Fruit fly (Drosophila melanogaster) whole organism, prepupa: Measurements from ENCODE around the gene CG13086.

ENCODE experiments used
- Blimp-1 ChIP-seq: fragments of 200-800 bp; sonication (Bioruptor generic); optimal IDR thresholded peaks from 3 replicates; lab custom pipeline; 2017; ENCODE audit warnings: missing biosample characterization, missing genetic modification characterization, mild to moderate bottlenecking, moderate library complexity, missing genetic modification reagents
- CG11294 ChIP-seq: fragments of 200-800 bp; sonication (Bioruptor generic); IDR thresholded peaks from 2 replicates; pipeline ENCODE4 v1.3.6; 2022; ENCODE audit warnings: missing biosample characterization, missing genetic modification characterization
- CG11902 ChIP-seq: fragments of 200-800 bp; sonication (Bioruptor generic); optimal IDR thresholded peaks from 3 replicates; lab custom pipeline; 2016; ENCODE audit warnings: missing biosample characterization, missing genetic modification characterization
- CG15336 ChIP-seq: fragments of 200-800 bp; sonication (Bioruptor generic); IDR thresholded peaks from 2 replicates; pipeline ENCODE4 v1.3.6; 2022; ENCODE audit warnings: missing biosample characterization, missing genetic modification characterization
- CG1621 ChIP-seq: fragments of 200-800 bp; sonication (Bioruptor generic); optimal IDR thresholded peaks from 3 replicates; lab custom pipeline; 2018; ENCODE audit warnings: missing biosample characterization, mild to moderate bottlenecking, missing genetic modification characterization
- CG16779 ChIP-seq: fragments of 200-800 bp; sonication (Bioruptor generic); optimal IDR thresholded peaks from 3 replicates; lab custom pipeline; 2017; ENCODE audit warnings: missing biosample characterization, mild to moderate bottlenecking, missing genetic modification characterization
- CG3032 ChIP-seq: fragments of 200-800 bp; optimal IDR thresholded peaks from 2 replicates; lab custom pipeline; 2019; ENCODE audit warnings: missing biosample characterization, mild to moderate bottlenecking, missing genetic modification characterization, moderate library complexity
- CG31627 ChIP-seq: fragments of 200-800 bp; sonication (Bioruptor generic); optimal IDR thresholded peaks from 3 replicates; lab custom pipeline; 2016; ENCODE audit warnings: missing biosample characterization, missing genetic modification characterization
- CG32006 ChIP-seq: fragments of 200-800 bp; sonication (Bioruptor generic); optimal IDR thresholded peaks from 3 replicates; lab custom pipeline; 2017; ENCODE audit warnings: missing biosample characterization, mild to moderate bottlenecking, missing genetic modification characterization
- CG34406 ChIP-seq: fragments of 200-800 bp; sonication (Bioruptor generic); optimal IDR thresholded peaks from 3 replicates; lab custom pipeline; 2016; ENCODE audit warnings: missing biosample characterization, missing genetic modification characterization
- CG3919 ChIP-seq: fragments of 200-800 bp; sonication (Bioruptor generic); optimal IDR thresholded peaks from 3 replicates; lab custom pipeline; 2016; ENCODE audit warnings: missing biosample characterization, missing genetic modification characterization
- CG4318 ChIP-seq: fragments of 200-800 bp; sonication (Bioruptor generic); optimal IDR thresholded peaks from 3 replicates; lab custom pipeline; 2017; ENCODE audit warnings: missing biosample characterization, mild to moderate bottlenecking, missing genetic modification characterization
- CG6163 ChIP-seq: fragments of 200-800 bp; sonication (Bioruptor generic); IDR thresholded peaks from 3 replicates; pipeline ENCODE4 v1.3.6; 2022; ENCODE audit warnings: missing biosample characterization, missing genetic modification characterization
- CG6276 ChIP-seq: fragments of 200-800 bp; sonication (Bioruptor generic); optimal IDR thresholded peaks from 2 replicates; lab custom pipeline; 2017; ENCODE audit warnings: missing biosample characterization, mild to moderate bottlenecking, missing genetic modification characterization
- CG6792 ChIP-seq: fragments of 200-800 bp; sonication (Bioruptor generic); optimal IDR thresholded peaks from 3 replicates; lab custom pipeline; 2016; ENCODE audit warnings: missing biosample characterization, missing genetic modification characterization
- CG6808 ChIP-seq: fragments of 200-800 bp; sonication (Bioruptor generic); optimal IDR thresholded peaks from 3 replicates; lab custom pipeline; 2017; ENCODE audit warnings: missing biosample characterization, missing genetic modification characterization, mild to moderate bottlenecking, moderate library complexity, missing genetic modification reagents
- CG8119 ChIP-seq: fragments of 200-800 bp; sonication (Bioruptor generic); IDR thresholded peaks from 3 replicates; pipeline ENCODE4 v1.3.6; 2022; ENCODE audit warnings: missing biosample characterization, missing genetic modification characterization
- CG8632 ChIP-seq: fragments of 200-800 bp; sonication (Bioruptor generic); optimal IDR thresholded peaks from 3 replicates; lab custom pipeline; 2016; ENCODE audit warnings: missing biosample characterization, missing genetic modification characterization
- CG9139 ChIP-seq: fragments of 200-800 bp; sonication (Bioruptor generic); optimal IDR thresholded peaks from 3 replicates; lab custom pipeline; 2017; ENCODE audit warnings: missing biosample characterization, mild to moderate bottlenecking, missing genetic modification characterization
- Eip78C ChIP-seq: fragments of 200-800 bp; sonication (Bioruptor generic); peaks from one replicate; lab custom pipeline; 2016; ENCODE audit warnings: missing biosample characterization, missing genetic modification characterization
- Hr38 ChIP-seq: sonication (Bioruptor generic); optimal IDR thresholded peaks from 2 replicates; lab custom pipeline; 2016; ENCODE audit warnings: missing biosample characterization, missing genetic modification characterization
- Lpt ChIP-seq: fragments of 200-800 bp; sonication (Bioruptor generic); optimal IDR thresholded peaks from 3 replicates; lab custom pipeline; 2016; ENCODE audit warnings: missing biosample characterization, missing genetic modification characterization
- Met ChIP-seq: fragments of 200-800 bp; sonication (Bioruptor generic); optimal IDR thresholded peaks from 3 replicates; lab custom pipeline; 2016; ENCODE audit warnings: missing biosample characterization, missing genetic modification characterization
- OdsH ChIP-seq: fragments of 200-800 bp; sonication (Bioruptor generic); optimal IDR thresholded peaks from 3 replicates; lab custom pipeline; 2016; ENCODE audit warnings: missing biosample characterization, missing genetic modification characterization
- Sox102F ChIP-seq: fragments of 200-800 bp; sonication (Bioruptor generic); optimal IDR thresholded peaks from 2 replicates; lab custom pipeline; 2016; ENCODE audit warnings: missing biosample characterization, mild to moderate bottlenecking, missing genetic modification characterization
- Sox14 ChIP-seq: fragments of 200-800 bp; sonication (Bioruptor generic); optimal IDR thresholded peaks from 3 replicates; lab custom pipeline; 2016; ENCODE audit warnings: missing biosample characterization, missing genetic modification characterization
- Sox15 ChIP-seq: fragments of 200-800 bp; sonication (Bioruptor generic); optimal IDR thresholded peaks from 3 replicates; lab custom pipeline; 2016; ENCODE audit warnings: missing biosample characterization, missing genetic modification characterization
- eg ChIP-seq: fragments of 200-800 bp; sonication (Bioruptor generic); IDR thresholded peaks from 3 replicates; pipeline ENCODE4 v1.3.6; 2022; ENCODE audit warnings: missing biosample characterization, missing genetic modification characterization
- esn ChIP-seq: fragments of 200-800 bp; sonication (Bioruptor generic); optimal IDR thresholded peaks from 2 replicates; lab custom pipeline; 2016; ENCODE audit warnings: missing biosample characterization, mild to moderate bottlenecking, missing genetic modification characterization, moderate library complexity
- net ChIP-seq: fragments of 200-800 bp; sonication (Bioruptor generic); optimal IDR thresholded peaks from 3 replicates; lab custom pipeline; 2016; ENCODE audit warnings: missing biosample characterization, missing genetic modification characterization
- pdm3 ChIP-seq: fragments of 200-800 bp; sonication (Bioruptor generic); optimal IDR thresholded peaks from 3 replicates; lab custom pipeline; 2016; ENCODE audit warnings: missing biosample characterization, missing genetic modification characterization
- salr ChIP-seq, 2 experiments: fragments of 200-800 bp; sonication (Bioruptor generic); optimal IDR thresholded peaks; 3 replicates each; lab custom pipeline; 2016 to 2018; ENCODE audit warnings: missing biosample characterization in 2 of 2, missing genetic modification characterization in 2 of 2, mild to moderate bottlenecking in 1 of 2
- ss ChIP-seq, 2 experiments: fragments of 200-800 bp; sonication (Bioruptor generic); optimal IDR thresholded peaks; 2 replicates in 1 of 2; 3 replicates in 1 of 2; lab custom pipeline; 2017 to 2018; ENCODE audit warnings: mild to moderate bottlenecking in 2 of 2, missing biosample characterization in 2 of 2, missing genetic modification characterization in 2 of 2, moderate library complexity in 1 of 2
- svp ChIP-seq: fragments of 200-800 bp; sonication (Bioruptor generic); peaks from one replicate; lab custom pipeline; 2016; ENCODE audit warnings: missing biosample characterization, missing genetic modification characterization
- topi ChIP-seq: fragments of 200-800 bp; sonication (Bioruptor generic); optimal IDR thresholded peaks from 3 replicates; lab custom pipeline; 2016; ENCODE audit warnings: missing biosample characterization, missing genetic modification characterization
- vri ChIP-seq: fragments of 200-800 bp; sonication (Bioruptor generic); optimal IDR thresholded peaks from 3 replicates; lab custom pipeline; 2016; ENCODE audit warnings: missing biosample characterization, mild to moderate bottlenecking, missing genetic modification characterization

The CG13086 gene

dm6 chr2L:19377129-19378083 lies 13.2 kb downstream of the CG13086 start (continued):
- TF ChIP-seq CG9139 (no peak), CG11902 (GFP tag; lab: Kevin White, UChicago) (no peak), Eip78C (GFP tag; lab: Kevin White, UChicago) (peak; percentile 73), salr (GFP tag; optimal IDR thresholded peaks at IDR 0.05; lab: Kevin White, UChicago) (no peak), CG3919 (GFP tag; lab: Kevin White, UChicago) (no peak), Lpt (GFP tag; lab: Kevin White, UChicago) (no peak), CG16779 (tag; lab: Kevin White, UChicago) (no peak), CG8632 (GFP tag; lab: Kevin White, UChicago) (no peak), CG11294 (GFP tag; lab: Robert Waterston, UW) (no peak), svp (GFP tag; lab: Kevin White, UChicago) (peak; percentile 76), CG6808 (GFP tag; lab: Kevin White, UChicago) (peak; percentile 12), CG15336 (GFP tag; lab: Robert Waterston, UW) (no peak), CG6276 (GFP tag; lab: Kevin White, UChicago) (no peak), CG34406 (GFP tag; lab: Kevin White, UChicago) (peak; percentile 0), Sox15 (GFP tag; lab: Kevin White, UChicago) (no peak), OdsH (GFP tag; lab: Kevin White, UChicago) (peak; percentile 23), eg (GFP tag; lab: Robert Waterston, UW) (no peak), CG32006 (GFP tag; lab: Kevin White, UChicago) (no peak), CG3032 (tag; lab: Kevin White, UChicago) (peak; percentile 50)

dm6 chr2L:19378620-19379019 lies 14.4 kb downstream of the CG13086 start:
- TF ChIP-seq esn (GFP tag; lab: Kevin White, UChicago) (no peak), Lpt (GFP tag; lab: Kevin White, UChicago) (no peak), CG6792 (no peak), Sox14 (GFP tag; lab: Kevin White, UChicago) (no peak), ss (GFP tag; optimal IDR thresholded peaks at IDR 0.05; lab: Kevin White, UChicago) (no peak), salr (GFP tag; optimal IDR thresholded peaks at IDR 0.05; lab: Kevin White, UChicago) (no peak), pdm3 (GFP tag; lab: Kevin White, UChicago) (no peak), net (GFP tag; lab: Kevin White, UChicago) (no peak), CG6163 (GFP tag; lab: Robert Waterston, UW) (no peak), Eip78C (GFP tag; lab: Kevin White, UChicago) (no peak), Hr38 (GFP tag; lab: Kevin White, UChicago) (no peak), CG1621 (tag; lab: Kevin White, UChicago) (no peak), vri (GFP tag; lab: Kevin White, UChicago) (no peak), CG3032 (tag; lab: Kevin White, UChicago) (no peak), CG8632 (GFP tag; lab: Kevin White, UChicago) (no peak), CG31627 (no peak), Sox102F (no peak), CG3919 (GFP tag; lab: Kevin White, UChicago) (no peak), CG4318 (GFP tag; lab: Kevin White, UChicago) (no peak), Sox15 (GFP tag; lab: Kevin White, UChicago) (no peak)
- TF ChIP-seq, all 60 proteins: peak for 0

- TF ChIP-seq topi (GFP tag; lab: Kevin White, UChicago) (no peak), Eip78C (GFP tag; lab: Kevin White, UChicago) (no peak), CG8119 (GFP tag; lab: Robert Waterston, UW) (no peak), net (GFP tag; lab: Kevin White, UChicago) (no peak), esn (GFP tag; lab: Kevin White, UChicago) (no peak), CG3032 (tag; lab: Kevin White, UChicago) (no peak), CG9139 (no peak), CG3919 (GFP tag; lab: Kevin White, UChicago) (no peak), Met (no peak), eg (GFP tag; lab: Robert Waterston, UW) (no peak), svp (GFP tag; lab: Kevin White, UChicago) (no peak), Blimp-1 (GFP tag; lab: Kevin White, UChicago) (no peak), CG1621 (tag; lab: Kevin White, UChicago) (no peak), CG4318 (GFP tag; lab: Kevin White, UChicago) (no peak), OdsH (GFP tag; lab: Kevin White, UChicago) (no peak)
- TF ChIP-seq, all 60 proteins: peak for 0
Observed at dm6 chr2L:19380630-19381029, 16.5 kb downstream of the CG13086 start, which contains the start of gene CG17350. CG17350 (plus strand) TSS chr2L:19380930.
